Fruit fly (Drosophila melanogaster): ENCODE data around the gene CG6980.

The CG6980 gene

DNA sequence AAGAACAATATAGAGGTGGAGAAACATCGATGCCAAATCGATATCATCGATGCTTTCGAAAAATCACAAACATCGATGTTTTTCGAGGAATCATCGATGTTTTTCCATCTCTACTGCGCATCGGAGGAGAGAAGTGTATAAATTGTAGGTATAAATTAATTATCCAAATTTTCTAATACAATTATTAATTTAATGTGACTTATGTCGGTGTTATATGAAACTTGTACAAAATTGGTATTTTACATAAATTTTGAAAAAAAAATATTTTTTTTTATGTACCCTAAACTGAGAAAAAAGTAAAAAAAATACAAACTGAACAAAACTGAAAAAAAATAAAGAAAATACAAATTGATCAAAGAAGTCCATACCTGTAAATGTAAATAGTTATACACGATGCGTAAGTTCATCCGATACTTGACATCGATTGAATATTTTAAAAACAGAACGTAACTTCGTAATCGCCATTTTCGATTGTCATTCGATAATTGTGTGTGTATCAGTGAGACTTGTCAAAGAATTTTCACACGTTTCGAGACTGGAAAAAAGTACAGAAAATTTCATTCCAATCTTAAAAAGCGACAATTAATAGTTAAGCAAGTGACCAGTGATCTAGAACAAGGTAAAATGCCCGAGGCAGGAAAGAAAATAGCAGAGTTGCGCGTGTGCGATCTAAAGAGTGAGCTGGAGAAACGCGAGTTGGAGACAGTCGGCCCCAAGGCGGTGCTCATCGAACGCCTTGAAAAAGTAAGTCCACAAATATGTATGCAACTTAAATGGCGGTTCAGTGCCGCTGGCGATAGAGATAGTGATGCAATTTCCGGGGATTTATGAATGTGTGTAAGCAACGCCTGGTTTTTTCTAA is 9.8 kb downstream of the CG6980 start, which contains the start of the genes CG5808 and Saf-B:
Gene CG5808, minus strand, starts transcription at position 15 of the 862 bp plus-strand sequence.
Gene Saf-B, plus strand, starts transcription at position 472 of the 862 bp plus-strand sequence.
- TF ChIP-seq ttk (optimal IDR thresholded peaks at IDR 0.05) (no peak), psq (optimal IDR thresholded peaks at IDR 0.05) (no peak), h (optimal IDR thresholded peaks at IDR 0.05) (no peak), Sin3A (optimal IDR thresholded peaks at IDR 0.05) (no peak), insv (optimal IDR thresholded peaks at IDR 0.05) (no peak)

DNA sequence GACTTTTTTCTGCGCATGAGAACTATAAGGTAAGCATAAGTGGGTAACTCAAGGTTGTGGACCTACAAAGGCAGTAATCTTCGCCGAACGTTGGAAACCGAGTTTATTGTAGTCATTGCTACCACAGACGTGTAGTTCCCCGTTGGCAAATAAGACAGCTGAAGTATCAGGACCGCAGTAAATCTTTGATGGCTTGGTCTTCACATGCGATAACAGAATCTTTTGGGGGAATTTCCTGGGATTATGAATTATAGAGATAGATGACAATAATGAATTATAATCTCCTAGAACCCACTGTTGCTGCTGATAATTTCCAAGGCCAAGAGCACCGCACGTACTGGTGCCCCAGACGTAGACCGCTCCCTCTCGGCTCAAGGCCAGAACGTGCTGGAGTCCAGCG is 15.6 kb downstream of the CG6980 start:
- TF ChIP-seq h (optimal IDR thresholded peaks at IDR 0.05): no peak
- TF ChIP-seq insv (optimal IDR thresholded peaks at IDR 0.05): no peak
- no peak for TF ChIP-seq ttk (optimal IDR thresholded peaks at IDR 0.05)
- TF ChIP-seq Sin3A (optimal IDR thresholded peaks at IDR 0.05): no peak
- no peak for TF ChIP-seq Myc (optimal IDR thresholded peaks at IDR 0.05)
- no peak for TF ChIP-seq psq (optimal IDR thresholded peaks at IDR 0.05)

DNA sequence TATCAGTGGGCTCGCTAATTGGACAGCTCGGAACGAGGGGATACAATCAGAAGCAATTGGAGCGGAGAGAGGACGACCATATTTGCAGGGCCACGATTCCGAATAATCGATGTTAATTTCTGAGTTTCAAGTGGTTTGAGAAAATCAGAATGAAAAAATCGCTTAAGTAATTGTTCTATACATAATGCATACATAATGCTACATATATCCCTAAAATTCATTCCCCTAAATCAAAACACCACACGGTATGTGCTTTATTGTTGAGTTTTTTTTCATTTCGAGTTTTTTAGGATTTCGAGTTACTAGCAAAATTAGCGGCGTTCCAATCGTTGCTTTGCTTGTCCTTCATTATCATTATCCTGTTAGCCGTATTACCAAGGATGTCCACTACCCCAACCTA is 18.1 kb downstream of the CG6980 start, which contains the start of gene niki:
Gene niki, minus strand, starts transcription at position 101 of the 400 bp plus-strand sequence.
- TF ChIP-seq Myc (optimal IDR thresholded peaks at IDR 0.05) (no peak), ttk (optimal IDR thresholded peaks at IDR 0.05) (no peak), psq (optimal IDR thresholded peaks at IDR 0.05) (no peak), Sin3A (optimal IDR thresholded peaks at IDR 0.05) (no peak), h (optimal IDR thresholded peaks at IDR 0.05) (no peak), insv (optimal IDR thresholded peaks at IDR 0.05) (no peak)

DNA sequence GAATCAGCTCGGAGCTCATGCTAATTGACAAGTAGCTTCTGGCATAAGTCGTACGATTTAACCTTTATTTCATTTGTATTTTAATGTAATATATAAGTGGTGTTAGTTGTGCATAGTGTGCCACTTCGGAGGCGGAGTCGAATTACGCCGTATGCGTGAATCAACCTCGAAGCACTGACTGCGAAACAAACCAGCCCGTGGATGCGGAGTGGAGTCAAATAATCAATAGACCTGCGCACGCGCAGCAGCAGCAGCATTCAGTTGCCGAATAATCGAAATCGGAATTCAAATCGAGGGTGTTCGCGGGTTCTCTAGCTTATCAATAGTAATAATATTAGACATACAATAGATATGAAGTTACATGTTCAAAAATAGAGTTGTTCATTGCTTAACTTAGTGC is 20.8 kb downstream of the CG6980 start, which contains the start of gene RabX4:
Gene RabX4, minus strand, starts transcription at position 176 of the 400 bp plus-strand sequence.
- TF ChIP-seq psq (optimal IDR thresholded peaks at IDR 0.05): no peak
- no peak for TF ChIP-seq h (optimal IDR thresholded peaks at IDR 0.05)
- TF ChIP-seq Sin3A (optimal IDR thresholded peaks at IDR 0.05): no peak
- no peak for TF ChIP-seq Myc (optimal IDR thresholded peaks at IDR 0.05)
- no peak for TF ChIP-seq ttk (optimal IDR thresholded peaks at IDR 0.05)

DNA sequence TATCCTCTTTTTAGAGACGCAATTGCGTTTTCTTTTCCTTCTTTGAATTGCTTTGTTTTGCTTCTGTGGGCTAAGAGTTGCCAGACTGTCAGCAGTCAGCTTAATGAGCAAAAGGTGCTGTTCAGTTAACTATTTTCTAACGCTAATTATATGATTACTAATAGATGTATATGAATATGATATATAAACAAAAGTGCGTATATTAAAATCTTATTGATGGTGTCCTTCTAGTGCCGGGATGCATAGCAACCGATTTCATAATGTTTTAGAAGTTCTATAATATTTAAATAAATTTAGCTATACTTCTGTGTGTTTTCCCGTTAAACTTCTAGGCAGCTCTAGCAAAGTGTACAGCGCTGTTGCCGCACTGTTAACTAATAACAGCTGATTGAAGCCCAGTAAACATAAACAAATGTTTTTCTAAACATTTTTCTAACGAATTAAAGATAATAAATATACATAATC is 22.5 kb downstream of the CG6980 start, which contains the start of the genes Kaz and CG43273:
Gene Kaz, minus strand, starts transcription at position 73 of the 465 bp plus-strand sequence.
Gene CG43273, plus strand, starts transcription at position 415 of the 465 bp plus-strand sequence.
- TF ChIP-seq ttk (optimal IDR thresholded peaks at IDR 0.05) (no peak), psq (optimal IDR thresholded peaks at IDR 0.05) (no peak), insv (optimal IDR thresholded peaks at IDR 0.05) (no peak), h (optimal IDR thresholded peaks at IDR 0.05) (no peak), Sin3A (optimal IDR thresholded peaks at IDR 0.05) (no peak), Myc (optimal IDR thresholded peaks at IDR 0.05) (no peak)

DNA sequence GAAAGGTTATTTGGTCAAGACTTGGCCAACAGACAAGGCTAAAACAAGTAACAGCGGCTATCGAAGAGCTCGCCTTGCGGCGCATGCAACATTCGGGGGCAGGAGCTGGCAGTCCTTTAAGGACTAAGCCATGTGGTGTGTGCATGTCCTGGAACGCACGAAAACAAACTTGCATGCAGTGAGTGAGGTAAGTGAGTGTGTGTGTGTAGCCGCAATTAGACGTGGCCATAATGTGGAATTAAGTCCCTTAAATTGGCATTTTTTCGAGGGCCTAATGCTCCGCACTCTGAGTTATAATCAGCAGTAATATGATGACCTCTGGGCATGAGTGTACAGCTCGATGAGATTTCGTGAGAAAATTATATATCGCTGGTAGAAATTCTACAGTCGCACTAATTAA is 26.2 kb downstream of the CG6980 start, which contains the start of gene sosie:
Gene sosie, plus strand, starts transcription at position 301 of the 400 bp plus-strand sequence.
- no peak for TF ChIP-seq h (optimal IDR thresholded peaks at IDR 0.05)
- no peak for TF ChIP-seq psq (optimal IDR thresholded peaks at IDR 0.05)

DNA sequence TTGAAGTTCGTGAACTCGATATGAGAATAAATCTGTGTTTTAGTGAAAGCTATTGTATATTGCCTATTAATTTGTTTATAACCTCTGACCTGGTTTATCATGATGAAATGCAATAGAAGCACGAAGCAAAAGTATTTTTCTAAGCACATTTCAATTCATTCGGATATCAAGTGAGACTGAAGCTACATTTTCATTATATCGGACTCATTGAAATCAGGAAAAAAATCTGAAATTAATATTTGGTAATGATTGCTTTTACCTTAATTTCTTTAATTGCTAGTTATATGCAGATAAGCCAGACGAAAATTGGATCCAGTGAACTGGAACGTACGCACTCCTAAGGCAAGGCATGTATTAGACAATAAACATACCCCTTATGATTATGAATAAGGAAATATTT is 33.6 kb downstream of the CG6980 start, which contains the start of gene CG33658:
Gene CG33658, minus strand, starts transcription at position 101 of the 400 bp plus-strand sequence.
- no peak for TF ChIP-seq ttk (optimal IDR thresholded peaks at IDR 0.05)

DNA sequence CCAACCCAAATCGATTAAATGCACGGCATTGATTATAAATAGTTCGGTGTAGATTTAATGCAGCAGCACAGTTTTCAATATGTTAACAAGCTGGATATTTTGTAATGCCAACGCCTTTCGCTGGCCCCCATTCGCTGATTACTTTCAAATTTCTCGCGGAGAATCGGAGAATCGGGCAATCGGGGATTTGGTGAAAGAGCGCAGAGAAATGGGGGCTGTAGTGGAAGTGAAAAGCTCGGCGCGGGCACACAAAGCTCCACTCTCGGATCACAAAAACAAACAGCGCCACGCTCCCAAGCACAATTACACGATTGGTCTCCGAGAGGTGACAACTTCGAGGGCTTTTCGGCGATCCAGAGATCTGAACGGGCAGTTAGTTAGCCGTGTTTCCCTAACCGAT is 34.2 kb downstream of the CG6980 start, which contains the start of gene Esp:
Gene Esp, plus strand, starts transcription at position 301 of the 400 bp plus-strand sequence.
- TF ChIP-seq Myc (optimal IDR thresholded peaks at IDR 0.05): no peak
- TF ChIP-seq h (optimal IDR thresholded peaks at IDR 0.05): no peak
- no peak for TF ChIP-seq psq (optimal IDR thresholded peaks at IDR 0.05)
- no peak for TF ChIP-seq Sin3A (optimal IDR thresholded peaks at IDR 0.05)
- TF ChIP-seq insv (optimal IDR thresholded peaks at IDR 0.05): no peak
- TF ChIP-seq ttk (optimal IDR thresholded peaks at IDR 0.05): no peak

DNA sequence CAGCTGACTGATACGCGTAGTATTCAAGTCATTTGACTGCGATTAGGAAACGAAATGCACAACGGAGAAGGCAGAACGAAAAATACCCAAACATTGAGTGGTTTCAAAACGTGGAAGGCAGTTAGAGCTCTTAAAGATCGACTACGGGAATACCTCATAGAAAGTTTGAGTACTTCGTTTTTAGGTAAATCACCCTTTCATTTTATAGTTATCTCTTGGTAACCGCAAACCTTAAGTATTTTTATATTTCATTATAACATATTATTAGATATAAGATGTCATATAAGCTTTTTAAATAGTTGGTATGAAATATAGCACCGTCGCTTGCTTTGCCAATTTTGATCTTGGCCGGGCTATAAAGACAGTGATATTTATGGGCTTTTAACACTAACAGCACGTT is 37.7 kb downstream of the CG6980 start:
- TF ChIP-seq ttk (optimal IDR thresholded peaks at IDR 0.05) (no peak), Sin3A (optimal IDR thresholded peaks at IDR 0.05) (no peak), h (optimal IDR thresholded peaks at IDR 0.05) (no peak), Myc (optimal IDR thresholded peaks at IDR 0.05) (no peak)

DNA sequence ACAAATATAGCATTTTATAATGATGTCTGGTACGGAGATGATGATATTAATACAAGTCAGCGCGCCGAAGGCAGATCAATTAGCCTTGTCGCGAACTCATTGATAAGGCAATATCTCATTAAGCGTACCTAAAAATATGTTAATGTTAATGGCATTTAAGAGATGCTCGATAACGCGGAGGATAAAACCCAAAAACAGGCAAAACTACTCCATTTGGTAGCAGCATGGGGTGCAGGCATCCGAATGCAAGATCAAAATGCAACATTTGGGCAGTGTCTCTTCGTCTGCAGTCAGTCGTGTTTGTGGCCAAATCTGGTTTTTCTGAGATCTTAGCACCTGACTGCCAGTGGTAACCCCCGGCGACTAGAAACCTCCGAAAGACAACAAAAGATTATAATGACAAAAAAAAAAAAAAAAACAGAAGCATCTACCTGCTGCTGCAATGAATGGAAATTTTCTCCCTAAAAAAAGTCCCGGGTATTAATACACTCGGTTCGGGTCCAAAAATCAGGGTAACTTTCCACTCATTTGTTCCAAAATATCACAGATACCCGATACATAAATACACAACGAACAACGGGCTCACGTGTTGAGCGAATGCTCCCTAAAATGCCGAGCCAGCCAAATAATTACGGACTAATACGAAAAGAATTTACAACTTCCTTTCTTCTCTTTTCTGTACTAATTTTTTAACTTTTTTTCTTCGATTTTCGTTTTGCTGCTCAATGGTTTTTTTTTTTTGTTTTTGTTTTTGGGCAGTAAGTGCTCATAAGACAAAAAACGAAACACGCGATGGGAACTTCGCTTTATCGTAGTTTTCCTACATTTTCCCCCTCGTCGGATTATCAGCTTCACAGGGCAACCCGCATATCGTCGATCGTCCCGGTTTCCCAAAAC is 38.8 kb downstream of the CG6980 start:
- TF ChIP-seq ttk (optimal IDR thresholded peaks at IDR 0.05) (no peak), Sin3A (optimal IDR thresholded peaks at IDR 0.05) (no peak), Myc (optimal IDR thresholded peaks at IDR 0.05) (no peak), insv (optimal IDR thresholded peaks at IDR 0.05) (no peak), psq (optimal IDR thresholded peaks at IDR 0.05) (no peak), h (optimal IDR thresholded peaks at IDR 0.05) (no peak)

DNA sequence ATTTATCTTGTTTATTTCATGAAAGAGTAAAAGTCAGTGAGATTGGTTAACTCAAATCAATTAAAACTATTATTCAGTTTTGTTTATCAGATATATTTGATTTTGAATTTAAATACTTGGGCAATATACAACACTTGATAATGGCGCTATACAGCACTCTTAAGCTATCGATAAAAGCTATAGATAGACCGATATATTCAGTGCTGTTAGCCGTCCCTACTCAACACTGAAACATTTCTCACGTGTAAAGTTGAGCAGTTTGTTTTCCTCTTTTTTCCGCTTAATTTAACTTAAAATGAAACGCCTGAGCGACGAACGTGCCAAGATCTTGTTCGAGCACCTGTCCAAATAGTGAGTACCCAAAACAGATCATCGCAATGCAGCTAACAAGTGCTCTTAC is 43.0 kb downstream of the CG6980 start, which contains the start of gene CG7006:
Gene CG7006, plus strand, starts transcription at position 208 of the 400 bp plus-strand sequence.
- TF ChIP-seq Sin3A (optimal IDR thresholded peaks at IDR 0.05): no peak
- no peak for TF ChIP-seq psq (optimal IDR thresholded peaks at IDR 0.05)
- no peak for TF ChIP-seq h (optimal IDR thresholded peaks at IDR 0.05)
- no peak for TF ChIP-seq insv (optimal IDR thresholded peaks at IDR 0.05)
- TF ChIP-seq Myc (optimal IDR thresholded peaks at IDR 0.05): no peak
- no peak for TF ChIP-seq ttk (optimal IDR thresholded peaks at IDR 0.05)

DNA sequence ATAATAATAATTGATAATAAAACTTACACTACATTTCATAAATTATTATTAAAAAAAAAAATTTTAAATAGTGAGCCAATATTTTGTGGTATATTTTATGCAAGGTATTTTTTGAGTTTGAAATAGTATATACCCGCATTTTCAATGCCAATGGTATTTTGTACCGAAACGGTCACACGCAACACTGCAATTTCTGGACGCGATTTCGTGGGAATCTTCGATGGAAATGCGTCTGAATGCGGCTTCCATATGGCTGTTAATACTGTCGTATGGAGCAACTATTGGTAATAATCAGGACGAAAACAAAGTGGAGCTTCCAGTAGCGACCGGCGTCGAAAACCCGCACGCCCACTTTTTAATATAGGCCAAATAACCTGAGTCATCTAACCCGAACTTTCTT is 44.0 kb downstream of the CG6980 start, which contains the start of gene Nct:
Gene Nct, plus strand, starts transcription at position 173 of the 400 bp plus-strand sequence.
- TF ChIP-seq h (optimal IDR thresholded peaks at IDR 0.05): no peak
- TF ChIP-seq insv (optimal IDR thresholded peaks at IDR 0.05): no peak
- no peak for TF ChIP-seq Myc (optimal IDR thresholded peaks at IDR 0.05)
- TF ChIP-seq psq (optimal IDR thresholded peaks at IDR 0.05): no peak
- TF ChIP-seq ttk (optimal IDR thresholded peaks at IDR 0.05): no peak
- TF ChIP-seq Sin3A (optimal IDR thresholded peaks at IDR 0.05): no peak

Data from Kc167 (cell line).